Fruit fly (Drosophila melanogaster) whole organism, prepupa: ENCODE data around the gene CG31933.

Experiments used
- Blimp-1 ChIP-seq: fragments of 200-800 bp; sonication (Bioruptor generic); optimal IDR thresholded peaks from 3 replicates; lab custom pipeline; 2017; ENCODE audit warnings: missing biosample characterization, missing genetic modification characterization, mild to moderate bottlenecking, moderate library complexity, missing genetic modification reagents
- CG11902 ChIP-seq: fragments of 200-800 bp; sonication (Bioruptor generic); optimal IDR thresholded peaks from 3 replicates; lab custom pipeline; 2016; ENCODE audit warnings: missing biosample characterization, missing genetic modification characterization
- CG1621 ChIP-seq: fragments of 200-800 bp; sonication (Bioruptor generic); optimal IDR thresholded peaks from 3 replicates; lab custom pipeline; 2018; ENCODE audit warnings: missing biosample characterization, mild to moderate bottlenecking, missing genetic modification characterization
- CG32006 ChIP-seq: fragments of 200-800 bp; sonication (Bioruptor generic); optimal IDR thresholded peaks from 3 replicates; lab custom pipeline; 2017; ENCODE audit warnings: missing biosample characterization, mild to moderate bottlenecking, missing genetic modification characterization
- CG34406 ChIP-seq: fragments of 200-800 bp; sonication (Bioruptor generic); optimal IDR thresholded peaks from 3 replicates; lab custom pipeline; 2016; ENCODE audit warnings: missing biosample characterization, missing genetic modification characterization
- CG6163 ChIP-seq: fragments of 200-800 bp; sonication (Bioruptor generic); IDR thresholded peaks from 3 replicates; pipeline ENCODE4 v1.3.6; 2022; ENCODE audit warnings: missing biosample characterization, missing genetic modification characterization
- Eip93F ChIP-seq: fragments of 200-800 bp; sonication (Bioruptor generic); optimal IDR thresholded peaks from 2 replicates; lab custom pipeline; 2016; ENCODE audit warnings: missing biosample characterization, mild to moderate bottlenecking, missing genetic modification characterization
- Gug ChIP-seq: fragments of 200-800 bp; sonication (Bioruptor generic); IDR thresholded peaks from 2 replicates; pipeline ENCODE4 v1.3.6; 2022; ENCODE audit warnings: missing biosample characterization, missing genetic modification characterization
- Hr39 ChIP-seq: fragments of 200-800 bp; sonication (Bioruptor generic); optimal IDR thresholded peaks from 2 replicates; lab custom pipeline; 2016; ENCODE audit warnings: missing biosample characterization, missing genetic modification characterization
- Lpt ChIP-seq: fragments of 200-800 bp; sonication (Bioruptor generic); optimal IDR thresholded peaks from 3 replicates; lab custom pipeline; 2016; ENCODE audit warnings: missing biosample characterization, missing genetic modification characterization
- Sox102F ChIP-seq: fragments of 200-800 bp; sonication (Bioruptor generic); optimal IDR thresholded peaks from 2 replicates; lab custom pipeline; 2016; ENCODE audit warnings: missing biosample characterization, mild to moderate bottlenecking, missing genetic modification characterization
- cyc ChIP-seq: fragments of 200-800 bp; sonication (Bioruptor generic); optimal IDR thresholded peaks from 3 replicates; lab custom pipeline; 2016; ENCODE audit warnings: missing biosample characterization, missing genetic modification characterization
- esn ChIP-seq: fragments of 200-800 bp; sonication (Bioruptor generic); optimal IDR thresholded peaks from 2 replicates; lab custom pipeline; 2016; ENCODE audit warnings: missing biosample characterization, mild to moderate bottlenecking, missing genetic modification characterization, moderate library complexity
- ss ChIP-seq, 2 experiments: fragments of 200-800 bp; sonication (Bioruptor generic); optimal IDR thresholded peaks; 2 replicates in 1 of 2; 3 replicates in 1 of 2; lab custom pipeline; 2017 to 2018; ENCODE audit warnings: mild to moderate bottlenecking in 2 of 2, missing biosample characterization in 2 of 2, missing genetic modification characterization in 2 of 2, moderate library complexity in 1 of 2

DNA sequence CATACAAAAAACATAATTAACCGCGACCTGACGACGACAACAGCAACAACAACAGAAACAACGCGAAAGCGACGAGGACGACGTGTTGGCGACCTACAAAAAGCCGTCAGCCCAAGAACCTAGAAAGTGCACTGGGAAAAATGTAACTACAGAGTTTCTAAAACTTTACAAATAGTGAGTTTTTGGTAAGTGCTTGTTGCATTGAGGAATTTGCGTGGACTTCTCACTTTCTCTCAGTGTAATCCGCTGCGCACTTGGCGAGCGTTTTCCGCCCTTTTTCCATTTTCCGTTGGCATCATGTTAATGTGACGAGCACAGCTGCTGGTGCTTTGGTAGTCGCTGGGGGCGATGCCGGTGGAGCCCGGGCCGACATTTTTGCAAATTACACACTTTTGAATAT, 5.2 kb upstream of the CG31933 start:
- TF ChIP-seq CG32006 (no peak), CG11902 (GFP tag; lab: Kevin White, UChicago) (no peak), ss (GFP tag; optimal IDR thresholded peaks at IDR 0.05; lab: Kevin White, UChicago) (no peak), Lpt (GFP tag; lab: Kevin White, UChicago) (no peak), Sox102F (GFP tag; lab: Kevin White, UChicago) (no peak), Gug (GFP tag; lab: Robert Waterston, UW) (no peak), esn (GFP tag; lab: Kevin White, UChicago) (no peak), CG6163 (GFP tag; lab: Robert Waterston, UW) (no peak), cyc (GFP tag; lab: Kevin White, UChicago) (no peak), Hr39 (GFP tag; lab: Kevin White, UChicago) (no peak), CG1621 (no peak), Eip93F (GFP tag; lab: Kevin White, UChicago) (no peak), CG34406 (GFP tag; lab: Kevin White, UChicago) (no peak), Blimp-1 (GFP tag; lab: Kevin White, UChicago) (no peak)
